Worm (Caenorhabditis elegans) whole organism, L1 larva: ENCODE measurements around the gene B0034.5.

Experiments
- aha-1 ChIP-seq: fragments of 150-350 bp; optimal IDR thresholded peaks from 2 replicates; lab custom pipeline; 2014; ENCODE audit warnings: missing biosample characterization, missing genetic modification characterization
- aly-2 ChIP-seq: fragments of 150-350 bp; optimal IDR thresholded peaks from 2 replicates; lab custom pipeline; 2014; ENCODE audit warnings: missing biosample characterization, missing genetic modification characterization
- ceh-63 ChIP-seq: fragments of 200-800 bp; sonication (Bioruptor generic); optimal IDR thresholded peaks from 2 replicates; lab custom pipeline; 2018; ENCODE audit warnings: mild to moderate bottlenecking, missing genetic modification characterization, missing compliant biosample characterization
- ceh-90 ChIP-seq: sonication (generic microtip); optimal IDR thresholded peaks from 2 replicates; lab custom pipeline; 2016; ENCODE audit warnings: missing genetic modification characterization, missing compliant biosample characterization
- dsc-1 ChIP-seq: sonication (generic microtip); optimal IDR thresholded peaks from 2 replicates; lab custom pipeline; 2016; ENCODE audit warnings: mild to moderate bottlenecking, missing genetic modification characterization, missing compliant biosample characterization
- efl-1 ChIP-seq, 4 experiments: fragments of 150-350 bp; optimal IDR thresholded peaks in 3 of 4; peaks in 1 of 4; 1 replicate in 1 of 4; 2 replicates in 3 of 4; lab custom pipeline; 2014; ENCODE audit warnings: missing biosample characterization in 2 of 4, missing genetic modification characterization in 2 of 4, missing genetic modification reagents in 2 of 4
- efl-3 ChIP-seq: fragments of 200-800 bp; sonication (Bioruptor generic); optimal IDR thresholded peaks from 2 replicates; lab custom pipeline; 2018; ENCODE audit warnings: mild to moderate bottlenecking, missing genetic modification characterization, missing compliant biosample characterization
- ets-5 ChIP-seq: fragments of 200-800 bp; sonication (Bioruptor generic); IDR thresholded peaks from 2 replicates; pipeline ENCODE4 v1.3.6; 2022; ENCODE audit warnings: missing genetic modification characterization, missing compliant biosample characterization
- grh-1 ChIP-seq: fragments of 200-800 bp; sonication (Bioruptor generic); IDR thresholded peaks from 2 replicates; pipeline ENCODE4 v1.3.6; 2022; ENCODE audit warnings: missing genetic modification reagents, missing genetic modification characterization, missing compliant biosample characterization
- hpl-2 ChIP-seq: fragments of 150-350 bp; optimal IDR thresholded peaks from 2 replicates; lab custom pipeline; 2014; ENCODE audit warnings: missing biosample characterization, missing genetic modification reagents, missing genetic modification characterization
- lin-14 ChIP-seq: fragments of 200-800 bp; sonication (Bioruptor generic); optimal IDR thresholded peaks from 2 replicates; lab custom pipeline; 2018; ENCODE audit warnings: mild to moderate bottlenecking, missing genetic modification characterization, moderate library complexity, missing compliant biosample characterization
- lin-35 ChIP-seq, 2 experiments: fragments of 150-350 bp; optimal IDR thresholded peaks; 2 replicates each; lab custom pipeline; 2014; ENCODE audit warnings: missing biosample characterization in 2 of 2, missing genetic modification characterization in 2 of 2, missing genetic modification reagents in 2 of 2
- skn-1 ChIP-seq: fragments of 150-350 bp; optimal IDR thresholded peaks from 2 replicates; lab custom pipeline; 2014; ENCODE audit warnings: missing biosample characterization, missing genetic modification characterization
- unc-30 ChIP-seq: sonication (generic microtip); optimal IDR thresholded peaks from 2 replicates; lab custom pipeline; 2017; ENCODE audit warnings: missing biosample characterization, missing genetic modification characterization
- vab-15 ChIP-seq: sonication (generic microtip); optimal IDR thresholded peaks from 2 replicates; lab custom pipeline; 2017; ENCODE audit warnings: missing genotype, mild to moderate bottlenecking, missing genetic modification characterization, missing compliant biosample characterization
- xbp-1 ChIP-seq: sonication (generic microtip); optimal IDR thresholded peaks from 2 replicates; lab custom pipeline; 2016; ENCODE audit warnings: missing genetic modification characterization, missing compliant biosample characterization

The B0034.5 gene

DNA sequence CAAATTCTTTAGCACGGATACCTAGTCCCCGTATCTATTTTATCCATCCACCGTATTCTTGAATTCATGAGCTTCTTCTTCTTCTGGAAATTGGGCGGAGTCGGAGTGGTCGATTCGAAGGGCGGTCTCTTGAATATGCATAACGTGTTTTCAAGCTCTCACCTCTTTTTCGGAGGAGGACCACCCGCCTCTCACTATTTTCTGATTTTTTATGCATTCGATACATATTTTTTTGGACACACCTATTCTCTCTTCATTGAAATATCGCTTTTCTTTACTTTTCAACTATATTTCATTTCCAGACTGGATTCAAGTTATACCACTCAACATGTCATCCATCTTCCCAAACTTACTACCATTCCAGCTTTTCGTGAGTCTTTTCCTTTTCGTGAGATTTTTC, 46.3 kb downstream of the B0034.5 start, which contains the start of gene egl-44:
egl-44 (plus strand) TSS at position 301 of the 400 bp plus-strand sequence.
- TF ChIP-seq ceh-90 (tag; lab: Kevin White, UChicago), result no peak
- no peak for TF ChIP-seq grh-1 (GFP tag; lab: Robert Waterston, UW)
- TF ChIP-seq vab-15, result no peak
- TF ChIP-seq ceh-63 (GFP tag; lab: Kevin White, UChicago), result no peak
- no peak for TF ChIP-seq efl-1 (optimal IDR thresholded peaks at IDR 0.05; lab: Kevin White, UChicago)
- no peak for TF ChIP-seq efl-1 (GFP tag; optimal IDR thresholded peaks at IDR 0.05 in 1 of 2; lab: Kevin White, UChicago)
- TF ChIP-seq aha-1 (tag; lab: Kevin White, UChicago), result no peak
- no peak for TF ChIP-seq lin-35 (GFP tag; optimal IDR thresholded peaks at IDR 0.05; lab: Kevin White, UChicago)
- TF ChIP-seq hpl-2, result no peak
- TF ChIP-seq xbp-1 (tag; lab: Kevin White, UChicago), result no peak
- TF ChIP-seq skn-1 (tag; lab: Kevin White, UChicago), result no peak
- no peak for TF ChIP-seq ets-5
- no peak for TF ChIP-seq dsc-1 (tag; lab: Kevin White, UChicago)
- no peak for TF ChIP-seq efl-3 (GFP tag; lab: Kevin White, UChicago)
- no peak for TF ChIP-seq unc-30 (tag; lab: Kevin White, UChicago)
- TF ChIP-seq aly-2 (tag; lab: Kevin White, UChicago), result no peak
- no peak for TF ChIP-seq lin-14 (GFP tag; lab: Kevin White, UChicago)
- TF ChIP-seq, all 84 proteins: peak for 0
